Worm (Caenorhabditis elegans) whole organism, L2 larva: ENCODE measurements around the gene ZK1307.4.
A peak's percentile ranks its signal among the peaks of the same experiment; 100 is the strongest.

Experiments
- C34F6.9 ChIP-seq: fragments of 150-350 bp; optimal IDR thresholded peaks from 2 replicates; lab custom pipeline; 2014; ENCODE audit warnings: missing biosample characterization, missing genetic modification characterization
- F13H6.1 ChIP-seq: sonication (generic microtip); optimal IDR thresholded peaks from 2 replicates; lab custom pipeline; 2016; ENCODE audit warnings: missing genetic modification characterization, missing compliant biosample characterization
- R02D3.7 ChIP-seq: fragments of 150-350 bp; optimal IDR thresholded peaks from 2 replicates; lab custom pipeline; 2014; ENCODE audit warnings: missing biosample characterization, missing genetic modification characterization
- Y55F3AM.14 ChIP-seq: fragments of 200-800 bp; sonication (Bioruptor generic); optimal IDR thresholded peaks from 2 replicates; lab custom pipeline; 2018; ENCODE audit warnings: mild to moderate bottlenecking, missing genetic modification characterization, missing compliant biosample characterization
- ZK546.5 ChIP-seq: sonication (generic microtip); optimal IDR thresholded peaks from 2 replicates; lab custom pipeline; 2017; ENCODE audit warnings: missing biosample characterization, missing genetic modification characterization
- alr-1 ChIP-seq: fragments of 150-350 bp; optimal IDR thresholded peaks from 2 replicates; lab custom pipeline; 2014; ENCODE audit warnings: missing biosample characterization, missing genetic modification characterization
- aly-2 ChIP-seq: fragments of 150-350 bp; optimal IDR thresholded peaks from 2 replicates; lab custom pipeline; 2014; ENCODE audit warnings: missing biosample characterization, missing genetic modification characterization
- ama-1 ChIP-seq: fragments of 150-350 bp; optimal IDR thresholded peaks from 2 replicates; lab custom pipeline; 2018; ENCODE audit warnings: inconsistent platforms
- blmp-1 ChIP-seq: sonication (generic microtip); optimal IDR thresholded peaks from 2 replicates; lab custom pipeline; 2017; ENCODE audit warnings: missing genetic modification characterization, mild to moderate bottlenecking, missing compliant biosample characterization, antibody characterized with exemption, moderate library complexity; ENCODE audit not compliant: insufficient read depth
- ceh-16 ChIP-seq: fragments of 150-350 bp; optimal IDR thresholded peaks from 2 replicates; lab custom pipeline; 2014; ENCODE audit warnings: missing biosample characterization, missing genetic modification characterization
- ceh-82 ChIP-seq: fragments of 150-350 bp; optimal IDR thresholded peaks from 2 replicates; lab custom pipeline; 2014; ENCODE audit warnings: missing biosample characterization, missing genetic modification characterization
- crh-2 ChIP-seq: sonication (generic microtip); optimal IDR thresholded peaks from 2 replicates; lab custom pipeline; 2017; ENCODE audit warnings: missing biosample characterization, missing genetic modification characterization
- dmd-4 ChIP-seq: sonication (generic microtip); optimal IDR thresholded peaks from 2 replicates; lab custom pipeline; 2017; ENCODE audit warnings: missing biosample characterization, missing genetic modification characterization
- egl-27 ChIP-seq: sonication (generic microtip); optimal IDR thresholded peaks from 3 replicates; lab custom pipeline; 2017; ENCODE audit warnings: missing biosample characterization, missing genetic modification reagents, missing genetic modification characterization
- elt-1 ChIP-seq: fragments of 150-350 bp; optimal IDR thresholded peaks from 2 replicates; lab custom pipeline; 2014; ENCODE audit warnings: missing biosample characterization, missing genetic modification characterization
- elt-3 ChIP-seq: sonication (generic microtip); optimal IDR thresholded peaks from 2 replicates; lab custom pipeline; 2017; ENCODE audit warnings: missing biosample characterization, missing genetic modification characterization
- fos-1 ChIP-seq: fragments of 150-350 bp; optimal IDR thresholded peaks from 2 replicates; lab custom pipeline; 2014; ENCODE audit warnings: missing biosample characterization, missing genetic modification characterization
- gmeb-1 ChIP-seq: fragments of 150-350 bp; optimal IDR thresholded peaks from 2 replicates; lab custom pipeline; 2014; ENCODE audit warnings: missing biosample characterization, missing genetic modification characterization
- lin-11 ChIP-seq: fragments of 150-350 bp; sonication (generic microtip); optimal IDR thresholded peaks from 2 replicates; lab custom pipeline; 2014; ENCODE audit warnings: missing biosample characterization, missing genetic modification characterization, inconsistent platforms, mixed read lengths
- lin-13 ChIP-seq: fragments of 150-350 bp; optimal IDR thresholded peaks from 2 replicates; lab custom pipeline; 2014; ENCODE audit warnings: missing biosample characterization, missing genetic modification reagents, missing genetic modification characterization
- lin-39 ChIP-seq: fragments of 150-350 bp; optimal IDR thresholded peaks from 2 replicates; lab custom pipeline; 2014; ENCODE audit warnings: missing biosample characterization, missing genetic modification reagents, missing genetic modification characterization
- lsy-2 ChIP-seq, 2 experiments: fragments of 150-350 bp in 1 of 2; sonication (generic microtip) in 1 of 2; optimal IDR thresholded peaks; 2 replicates each; lab custom pipeline; 2014 to 2017; ENCODE audit warnings: missing biosample characterization in 2 of 2, missing genetic modification characterization in 2 of 2
- mab-5 ChIP-seq: fragments of 150-350 bp; optimal IDR thresholded peaks from 2 replicates; lab custom pipeline; 2014; ENCODE audit warnings: missing biosample characterization, missing genetic modification characterization
- mbf-1 ChIP-seq: sonication (generic microtip); optimal IDR thresholded peaks from 2 replicates; lab custom pipeline; 2017; ENCODE audit warnings: missing biosample characterization, missing genetic modification characterization
- mdl-1 ChIP-seq, 2 experiments: fragments of 150-350 bp in 1 of 2; sonication (generic microtip) in 1 of 2; optimal IDR thresholded peaks; 2 replicates each; lab custom pipeline; 2017; ENCODE audit warnings: missing biosample characterization in 2 of 2, missing genetic modification characterization in 2 of 2
- nhr-10 ChIP-seq: sonication (generic microtip); optimal IDR thresholded peaks from 2 replicates; lab custom pipeline; 2017; ENCODE audit warnings: missing biosample characterization, missing genetic modification characterization
- nhr-11 ChIP-seq: fragments of 150-350 bp; optimal IDR thresholded peaks from 2 replicates; lab custom pipeline; 2014; ENCODE audit warnings: missing biosample characterization, missing genetic modification characterization
- nhr-12 ChIP-seq: fragments of 150-350 bp; optimal IDR thresholded peaks from 2 replicates; lab custom pipeline; 2014; ENCODE audit warnings: missing biosample characterization, missing genetic modification characterization
- nhr-129 ChIP-seq: fragments of 150-350 bp; optimal IDR thresholded peaks from 2 replicates; lab custom pipeline; 2014; ENCODE audit warnings: missing biosample characterization, missing genetic modification characterization
- nhr-21 ChIP-seq: fragments of 150-350 bp; optimal IDR thresholded peaks from 2 replicates; lab custom pipeline; 2014; ENCODE audit warnings: missing biosample characterization, missing genetic modification characterization
- nhr-23 ChIP-seq: fragments of 150-350 bp; optimal IDR thresholded peaks from 2 replicates; lab custom pipeline; 2014; ENCODE audit warnings: missing biosample characterization, missing genetic modification reagents, missing genetic modification characterization
- nhr-237 ChIP-seq: fragments of 150-350 bp; optimal IDR thresholded peaks from 2 replicates; lab custom pipeline; 2014; ENCODE audit warnings: missing biosample characterization, missing genetic modification characterization
- nhr-25 ChIP-seq: fragments of 150-350 bp; sonication (generic microtip); optimal IDR thresholded peaks from 3 replicates; lab custom pipeline; 2014; ENCODE audit warnings: missing biosample characterization, missing genetic modification characterization
- nhr-6 ChIP-seq: fragments of 150-350 bp; optimal IDR thresholded peaks from 2 replicates; lab custom pipeline; 2014; ENCODE audit warnings: missing biosample characterization, missing genetic modification characterization
- nhr-77 ChIP-seq: fragments of 150-350 bp; optimal IDR thresholded peaks from 2 replicates; lab custom pipeline; 2014; ENCODE audit warnings: missing biosample characterization, missing genetic modification characterization
- peb-1 ChIP-seq: fragments of 150-350 bp; optimal IDR thresholded peaks from 2 replicates; lab custom pipeline; 2014; ENCODE audit warnings: missing biosample characterization, missing genetic modification characterization
- sem-4 ChIP-seq: fragments of 150-350 bp; optimal IDR thresholded peaks from 2 replicates; lab custom pipeline; 2014; ENCODE audit warnings: missing biosample characterization, missing genetic modification reagents, missing genetic modification characterization
- skn-1 ChIP-seq: sonication (generic microtip); optimal IDR thresholded peaks from 2 replicates; lab custom pipeline; 2017; ENCODE audit warnings: missing biosample characterization, missing genetic modification characterization
- sma-3 ChIP-seq: sonication (generic microtip); optimal IDR thresholded peaks from 2 replicates; lab custom pipeline; 2016; ENCODE audit warnings: missing genetic modification reagents, missing genetic modification characterization, missing compliant biosample characterization
- sma-9 ChIP-seq, 2 experiments: fragments of 150-350 bp in 1 of 2; sonication (generic microtip) in 1 of 2; optimal IDR thresholded peaks; 2 replicates each; lab custom pipeline; 2014 to 2016; ENCODE audit warnings: missing genetic modification characterization in 2 of 2, mild to moderate bottlenecking in 1 of 2, missing biosample characterization in 1 of 2, missing compliant biosample characterization in 1 of 2, missing genetic modification reagents in 1 of 2, moderate library complexity in 1 of 2
- snpc-4 ChIP-seq: fragments of 150-350 bp; optimal IDR thresholded peaks from 2 replicates; lab custom pipeline; 2014; ENCODE audit warnings: missing biosample characterization, missing genetic modification characterization
- unc-39 ChIP-seq: fragments of 150-350 bp; optimal IDR thresholded peaks from 2 replicates; lab custom pipeline; 2014; ENCODE audit warnings: missing biosample characterization, missing genetic modification characterization
- unc-55 ChIP-seq: fragments of 150-350 bp; sonication (generic microtip); optimal IDR thresholded peaks from 3 replicates; lab custom pipeline; 2014; ENCODE audit warnings: missing biosample characterization, missing genetic modification reagents, missing genetic modification characterization
- unc-62 ChIP-seq: fragments of 150-350 bp; optimal IDR thresholded peaks from 2 replicates; lab custom pipeline; 2014; ENCODE audit warnings: missing biosample characterization, missing genetic modification reagents, missing genetic modification characterization
- zag-1 ChIP-seq: fragments of 150-350 bp; optimal IDR thresholded peaks from 2 replicates; lab custom pipeline; 2014; ENCODE audit warnings: missing biosample characterization, missing genetic modification characterization
- ztf-1 ChIP-seq: fragments of 200-800 bp; sonication (Bioruptor generic); conservative IDR thresholded peaks from 2 replicates; pipeline ENCODE4 v1.3.6; 2022; ENCODE audit warnings: missing genetic modification characterization, missing compliant biosample characterization
- ztf-11 ChIP-seq: sonication (generic microtip); optimal IDR thresholded peaks from 2 replicates; lab custom pipeline; 2017; ENCODE audit warnings: missing biosample characterization, missing genetic modification characterization
- ztf-4 ChIP-seq: fragments of 150-350 bp; optimal IDR thresholded peaks from 2 replicates; lab custom pipeline; 2014; ENCODE audit warnings: missing biosample characterization, missing genetic modification characterization

Gene ZK1307.4

DNA sequence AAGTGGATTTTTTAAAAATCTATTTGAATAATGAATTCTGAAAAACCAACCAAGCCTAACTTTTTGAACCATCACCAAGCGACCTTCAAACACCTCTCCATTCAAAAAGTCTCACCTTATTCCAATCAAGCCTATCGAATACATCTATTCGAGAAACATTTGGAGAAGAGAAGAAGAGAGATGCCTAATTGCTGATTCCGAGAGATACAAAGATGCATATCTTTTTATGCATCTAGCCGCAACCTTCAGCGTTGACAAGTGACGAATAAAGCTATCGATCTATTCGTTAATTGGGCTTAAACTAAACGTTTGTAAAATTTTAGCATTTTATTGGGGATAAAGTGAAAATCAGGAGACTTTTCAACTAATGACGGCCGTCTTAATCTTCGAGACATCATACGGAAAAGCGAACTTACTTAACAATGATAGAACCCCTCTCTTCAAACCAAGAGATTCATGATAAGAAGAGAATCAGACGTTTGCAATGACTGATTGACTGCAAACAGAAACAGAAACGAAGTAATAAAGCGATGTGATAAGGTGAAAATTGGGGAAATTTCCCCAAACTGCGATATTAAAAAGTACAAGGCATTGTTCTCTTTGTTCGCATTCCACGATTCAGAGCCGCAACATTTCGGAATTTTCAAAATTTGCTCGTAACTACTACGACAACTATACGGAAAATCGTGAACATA lies 6.5 kb downstream of the ZK1307.4 start:
- TF ChIP-seq nhr-12 (tag; lab: Kevin White, UChicago): no peak
- TF ChIP-seq lin-13 (GFP tag; lab: Kevin White, UChicago): no peak
- peak; percentile 8 for TF ChIP-seq sma-9 (GFP tag; optimal IDR thresholded peaks at IDR 0.05; lab: Kevin White, UChicago)
- TF ChIP-seq sma-9 (tag; optimal IDR thresholded peaks at IDR 0.05; lab: Kevin White, UChicago): no peak
- no peak for TF ChIP-seq F13H6.1 (tag; lab: Kevin White, UChicago)
- no peak for TF ChIP-seq elt-3
- TF ChIP-seq ceh-16 (tag; lab: Kevin White, UChicago): peak; percentile 98
- no peak for TF ChIP-seq egl-27 (tag; lab: Kevin White, UChicago)
- no peak for TF ChIP-seq lsy-2 (tag; optimal IDR thresholded peaks at IDR 0.05; lab: Kevin White, UChicago)
- no peak for TF ChIP-seq nhr-77
- no peak for TF ChIP-seq aly-2 (tag; lab: Kevin White, UChicago)
- TF ChIP-seq nhr-11 (tag; lab: Kevin White, UChicago): no peak
- TF ChIP-seq ama-1 (lab: Kevin White, UChicago): no peak
- TF ChIP-seq dmd-4 (tag; lab: Kevin White, UChicago): no peak
- no peak for TF ChIP-seq nhr-237 (tag; lab: Kevin White, UChicago)
- no peak for TF ChIP-seq gmeb-1 (tag; lab: Kevin White, UChicago)
- TF ChIP-seq nhr-23 (tag; lab: Kevin White, UChicago): no peak
- TF ChIP-seq R02D3.7 (tag; lab: Kevin White, UChicago): no peak
- peak; percentile 92 for TF ChIP-seq fos-1 (tag; lab: Kevin White, UChicago)
- TF ChIP-seq ztf-11: no peak
- no peak for TF ChIP-seq unc-39
- TF ChIP-seq unc-62 (GFP tag; lab: Kevin White, UChicago): no peak
- no peak for TF ChIP-seq ztf-4 (tag; lab: Kevin White, UChicago)
- no peak for TF ChIP-seq ztf-1 (GFP tag; lab: Robert Waterston, UW)
- peak; percentile 79 for TF ChIP-seq elt-1 (tag; lab: Kevin White, UChicago)
- TF ChIP-seq crh-2 (tag; lab: Kevin White, UChicago): peak; percentile 15
- TF ChIP-seq nhr-21 (tag; lab: Kevin White, UChicago): no peak
- no peak for TF ChIP-seq mdl-1 (tag; optimal IDR thresholded peaks at IDR 0.05; lab: Kevin White, UChicago)
- no peak for TF ChIP-seq peb-1
- peak; percentile 64 for TF ChIP-seq Y55F3AM.14
- no peak for TF ChIP-seq nhr-6 (tag; lab: Kevin White, UChicago)
- TF ChIP-seq ceh-82 (tag; lab: Kevin White, UChicago): no peak
- no peak for TF ChIP-seq nhr-10
- TF ChIP-seq skn-1 (tag; lab: Kevin White, UChicago): no peak
- peak; percentile 17 for TF ChIP-seq nhr-129
- no peak for TF ChIP-seq mbf-1 (tag; lab: Kevin White, UChicago)
- TF ChIP-seq mab-5: no peak
- no peak for TF ChIP-seq alr-1 (tag; lab: Kevin White, UChicago)
- no peak for TF ChIP-seq unc-55 (GFP tag; lab: Kevin White, UChicago)
- no peak for TF ChIP-seq lin-11 (tag; lab: Kevin White, UChicago)
- no peak for TF ChIP-seq blmp-1 (tag; lab: Kevin White, UChicago)
- no peak for TF ChIP-seq ZK546.5
- no peak for TF ChIP-seq sma-3
- TF ChIP-seq C34F6.9: peak; percentile 8
- TF ChIP-seq sem-4: no peak
- TF ChIP-seq lin-39: no peak
- peak; percentile 28 for TF ChIP-seq nhr-25 (tag; lab: Kevin White, UChicago)
- no peak for TF ChIP-seq zag-1 (tag; lab: Kevin White, UChicago)
- TF ChIP-seq snpc-4 (tag; lab: Kevin White, UChicago): no peak
- TF ChIP-seq, all 48 proteins: peak for 9
